Fruit fly (Drosophila melanogaster): Measurements from ENCODE around the gene CG8319.

CG8319 gene

DNA sequence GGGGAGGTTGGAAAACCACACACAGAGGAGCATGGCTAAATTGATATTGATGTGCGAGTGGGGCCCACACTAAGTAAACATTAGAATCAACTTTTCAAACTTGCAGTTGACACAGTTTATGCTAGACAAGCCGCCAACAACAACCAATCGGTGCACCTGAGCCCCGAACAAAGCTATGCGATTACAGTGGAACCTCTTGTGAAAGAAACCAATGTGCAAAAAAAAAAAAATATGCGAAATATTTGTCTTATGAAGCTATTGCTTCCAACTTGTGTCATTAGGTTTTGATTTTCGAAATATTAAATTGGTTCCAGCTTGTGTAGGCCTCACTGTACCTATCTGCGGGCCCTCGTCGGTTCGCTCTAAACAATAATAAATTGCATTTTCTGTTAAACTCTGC is 8.8 kb upstream of the CG8319 start:
- no peak for TF ChIP-seq Sin3A (optimal IDR thresholded peaks at IDR 0.05)
- TF ChIP-seq Myc (optimal IDR thresholded peaks at IDR 0.05): no peak
- no peak for TF ChIP-seq h (optimal IDR thresholded peaks at IDR 0.05)
- TF ChIP-seq psq (optimal IDR thresholded peaks at IDR 0.05): no peak
- TF ChIP-seq insv (optimal IDR thresholded peaks at IDR 0.05): no peak
- no peak for TF ChIP-seq ttk (optimal IDR thresholded peaks at IDR 0.05)

DNA sequence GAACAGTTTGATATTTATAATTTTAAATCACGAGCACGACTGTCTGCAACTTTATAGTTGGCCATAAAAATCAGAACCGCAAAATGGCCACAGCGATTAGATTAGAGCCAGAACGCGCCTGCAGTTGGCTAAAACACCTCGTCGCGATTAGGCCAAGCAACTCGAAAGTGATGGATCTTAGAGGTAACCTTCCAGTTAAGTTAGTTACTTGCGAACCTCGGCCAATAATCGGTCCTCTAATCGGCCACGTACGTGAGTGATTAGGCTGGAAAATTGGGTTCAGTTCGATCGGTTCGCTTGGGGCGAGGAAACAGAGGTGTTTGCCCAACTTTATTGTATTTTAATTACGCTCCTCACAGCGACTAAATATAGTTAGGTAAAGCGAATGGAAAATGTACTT is 6.8 kb upstream of the CG8319 start:
- TF ChIP-seq Sin3A (optimal IDR thresholded peaks at IDR 0.05) (no peak), Myc (optimal IDR thresholded peaks at IDR 0.05) (no peak), psq (optimal IDR thresholded peaks at IDR 0.05) (no peak), ttk (optimal IDR thresholded peaks at IDR 0.05) (no peak), h (optimal IDR thresholded peaks at IDR 0.05) (no peak), insv (optimal IDR thresholded peaks at IDR 0.05) (no peak)

DNA sequence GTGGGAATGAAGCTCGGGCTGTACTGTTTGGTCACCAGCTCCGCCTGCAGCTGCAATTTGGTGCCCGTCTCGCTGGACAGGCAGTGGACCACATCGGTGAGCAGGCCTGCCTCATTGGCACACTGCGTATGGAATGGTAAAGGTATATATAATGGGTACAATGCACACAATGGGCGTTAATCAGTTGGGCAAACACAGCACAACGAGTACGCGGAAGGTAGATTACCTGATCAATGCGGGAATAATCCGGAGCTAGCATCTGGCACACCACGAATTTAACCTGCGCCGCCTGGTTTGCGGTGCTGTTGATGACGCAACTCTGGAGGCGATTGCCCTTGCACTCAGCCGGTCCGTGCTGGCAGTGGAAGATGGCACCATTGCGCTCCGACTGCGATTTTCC is 1.7 kb upstream of the CG8319 start:
- TF ChIP-seq psq (optimal IDR thresholded peaks at IDR 0.05) (no peak), Sin3A (optimal IDR thresholded peaks at IDR 0.05) (no peak), Myc (optimal IDR thresholded peaks at IDR 0.05) (no peak), insv (optimal IDR thresholded peaks at IDR 0.05) (no peak), h (optimal IDR thresholded peaks at IDR 0.05) (no peak), ttk (optimal IDR thresholded peaks at IDR 0.05) (no peak)

DNA sequence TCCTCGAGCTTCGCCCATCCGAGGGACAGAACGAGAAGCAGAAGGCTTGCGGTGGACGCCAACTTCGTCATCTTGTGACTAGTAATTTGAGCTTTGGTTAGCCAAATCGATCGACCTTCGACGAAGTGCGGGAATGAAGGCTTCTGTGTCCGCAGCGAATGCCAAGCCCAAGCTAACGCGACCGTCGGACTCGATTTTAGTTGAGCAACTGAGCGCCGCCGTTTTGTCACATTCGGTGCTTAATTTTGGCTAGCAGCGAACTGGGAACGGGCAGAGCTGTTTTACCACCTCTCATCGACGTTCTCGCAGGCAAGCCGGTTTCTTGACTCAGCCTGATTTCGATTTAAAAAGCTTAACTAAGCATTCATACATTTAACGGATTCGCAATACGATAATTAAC is 855 bp upstream of the CG8319 start:
- TF ChIP-seq insv (optimal IDR thresholded peaks at IDR 0.05) (no peak), h (optimal IDR thresholded peaks at IDR 0.05) (no peak), ttk (optimal IDR thresholded peaks at IDR 0.05) (no peak)

DNA sequence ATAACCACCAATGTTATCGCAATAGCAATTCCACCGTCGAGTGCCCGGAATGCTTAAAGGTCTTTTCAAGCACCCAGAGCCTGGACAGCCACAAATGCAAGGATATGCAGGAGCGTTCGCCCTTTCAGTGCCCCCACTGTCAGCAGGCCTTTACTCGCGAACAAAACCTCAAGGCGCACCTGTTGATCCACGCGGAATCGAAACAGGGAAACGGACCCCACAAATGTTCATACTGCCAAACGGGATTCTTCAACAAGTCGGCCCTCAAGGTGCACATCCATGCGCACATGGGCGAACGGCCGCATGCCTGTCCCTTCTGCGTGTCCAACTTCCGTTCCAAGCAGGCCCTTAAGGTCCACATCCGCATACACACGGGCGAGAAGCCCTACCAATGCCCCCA is 915 bp downstream of the CG8319 start:
- no peak for TF ChIP-seq Sin3A (optimal IDR thresholded peaks at IDR 0.05)
- TF ChIP-seq h (optimal IDR thresholded peaks at IDR 0.05): no peak
- TF ChIP-seq ttk (optimal IDR thresholded peaks at IDR 0.05): no peak
- TF ChIP-seq psq (optimal IDR thresholded peaks at IDR 0.05): no peak
- TF ChIP-seq Myc (optimal IDR thresholded peaks at IDR 0.05): no peak
- no peak for TF ChIP-seq insv (optimal IDR thresholded peaks at IDR 0.05)

DNA sequence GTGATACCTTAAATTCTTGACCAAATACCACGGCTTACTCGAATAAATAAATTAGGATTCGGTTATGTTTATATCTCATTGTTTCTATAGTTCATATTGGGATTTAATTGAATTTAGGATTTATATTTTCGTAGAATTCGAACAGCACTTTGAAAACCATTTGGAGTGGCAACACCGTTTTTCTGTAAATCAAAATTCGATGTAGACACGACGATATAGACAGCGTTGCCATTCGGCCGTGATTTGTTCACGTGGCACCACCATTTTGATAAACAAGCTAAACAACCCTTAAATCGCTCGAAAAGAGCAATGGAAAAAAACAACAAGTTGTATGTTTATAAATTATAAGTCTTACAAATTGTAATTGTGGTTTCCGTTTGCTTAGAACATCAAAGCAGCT is 1.5 kb downstream of the CG8319 start:
- TF ChIP-seq psq (optimal IDR thresholded peaks at IDR 0.05): no peak

DNA sequence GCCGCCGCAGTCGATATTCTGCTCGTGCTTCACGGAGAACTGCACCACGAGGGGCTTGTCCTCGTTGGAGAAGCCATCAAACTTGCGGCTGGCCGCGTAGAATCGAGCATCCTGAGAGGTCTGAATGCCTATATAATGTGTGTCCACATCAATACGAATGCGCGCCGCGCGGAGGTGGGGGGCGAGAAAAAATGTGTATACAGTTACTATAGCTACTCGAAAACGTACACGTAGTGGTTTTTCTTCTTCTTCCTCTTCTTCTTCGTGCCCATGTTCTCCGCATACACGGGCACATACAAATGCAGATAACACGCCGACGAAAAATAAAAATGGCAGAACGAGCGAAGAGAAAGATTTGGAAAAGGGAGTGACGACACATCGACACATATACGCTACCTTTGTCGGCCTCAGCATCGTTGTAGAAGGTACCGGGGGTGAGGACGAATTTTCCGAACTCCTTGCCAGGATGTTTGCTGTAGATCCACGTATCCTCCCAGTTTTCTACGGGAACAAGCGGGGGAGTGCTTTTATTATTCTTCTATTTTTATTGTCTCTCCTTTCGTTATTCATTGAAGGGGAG is 3.0 kb downstream of the CG8319 start:
- TF ChIP-seq insv (optimal IDR thresholded peaks at IDR 0.05): no peak
- TF ChIP-seq ttk (optimal IDR thresholded peaks at IDR 0.05): no peak
- no peak for TF ChIP-seq psq (optimal IDR thresholded peaks at IDR 0.05)
- no peak for TF ChIP-seq Sin3A (optimal IDR thresholded peaks at IDR 0.05)
- no peak for TF ChIP-seq h (optimal IDR thresholded peaks at IDR 0.05)
- TF ChIP-seq Myc (optimal IDR thresholded peaks at IDR 0.05): no peak

DNA sequence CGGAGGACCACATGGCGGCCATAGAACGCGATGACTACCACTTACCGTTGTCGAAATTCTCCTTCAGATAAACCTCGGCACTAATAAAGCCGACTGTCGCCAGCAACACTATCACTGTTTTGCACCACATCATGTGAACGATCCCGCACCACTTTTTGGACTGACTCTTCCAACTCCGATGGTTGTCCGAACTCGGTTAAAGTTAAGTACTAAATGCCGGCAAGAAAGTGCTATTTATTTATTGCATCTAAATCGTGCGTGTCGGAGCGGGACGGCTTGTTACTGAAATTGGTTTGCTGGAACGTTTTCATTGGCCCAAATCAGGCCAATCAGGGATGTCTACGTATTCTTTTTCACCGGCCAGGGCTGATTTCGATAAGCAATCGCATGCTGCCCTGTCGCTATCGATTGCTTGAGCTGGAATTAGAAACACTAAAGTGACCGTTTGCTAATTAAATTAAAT is 3.5 kb downstream of the CG8319 start, which contains the start of gene Calr:
Gene Calr (minus strand): TSS at position 219 of the 463 bp plus-strand sequence.
- no peak for TF ChIP-seq insv (optimal IDR thresholded peaks at IDR 0.05)
- no peak for TF ChIP-seq h (optimal IDR thresholded peaks at IDR 0.05)
- TF ChIP-seq ttk (optimal IDR thresholded peaks at IDR 0.05): no peak
- TF ChIP-seq Myc (optimal IDR thresholded peaks at IDR 0.05): no peak
- no peak for TF ChIP-seq psq (optimal IDR thresholded peaks at IDR 0.05)
- TF ChIP-seq Sin3A (optimal IDR thresholded peaks at IDR 0.05): no peak

DNA sequence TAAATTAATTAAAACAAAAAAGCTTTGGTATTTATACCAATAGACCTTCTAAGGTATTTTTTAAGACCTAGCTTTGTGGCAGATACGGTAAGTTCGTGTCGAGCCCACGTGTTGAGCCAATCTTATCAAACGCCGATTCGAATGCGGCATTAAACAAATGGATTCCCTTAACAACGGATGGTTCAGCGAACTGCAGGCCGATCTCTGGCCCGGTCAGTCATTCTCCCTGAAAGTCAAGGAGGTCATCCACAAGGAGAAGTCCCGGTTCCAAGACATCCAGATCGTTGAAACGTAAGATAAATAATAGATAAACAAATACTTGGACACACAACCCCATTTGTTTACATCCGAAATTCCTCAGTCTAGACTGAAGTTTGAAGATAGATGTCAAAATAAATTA is 4.4 kb downstream of the CG8319 start, which contains the start of gene SpdS:
Gene SpdS (plus strand): TSS at position 78 of the 400 bp plus-strand sequence.
- TF ChIP-seq Myc (optimal IDR thresholded peaks at IDR 0.05): no peak
- TF ChIP-seq ttk (optimal IDR thresholded peaks at IDR 0.05): no peak
- TF ChIP-seq psq (optimal IDR thresholded peaks at IDR 0.05): no peak
- no peak for TF ChIP-seq Sin3A (optimal IDR thresholded peaks at IDR 0.05)
- TF ChIP-seq insv (optimal IDR thresholded peaks at IDR 0.05): no peak

DNA sequence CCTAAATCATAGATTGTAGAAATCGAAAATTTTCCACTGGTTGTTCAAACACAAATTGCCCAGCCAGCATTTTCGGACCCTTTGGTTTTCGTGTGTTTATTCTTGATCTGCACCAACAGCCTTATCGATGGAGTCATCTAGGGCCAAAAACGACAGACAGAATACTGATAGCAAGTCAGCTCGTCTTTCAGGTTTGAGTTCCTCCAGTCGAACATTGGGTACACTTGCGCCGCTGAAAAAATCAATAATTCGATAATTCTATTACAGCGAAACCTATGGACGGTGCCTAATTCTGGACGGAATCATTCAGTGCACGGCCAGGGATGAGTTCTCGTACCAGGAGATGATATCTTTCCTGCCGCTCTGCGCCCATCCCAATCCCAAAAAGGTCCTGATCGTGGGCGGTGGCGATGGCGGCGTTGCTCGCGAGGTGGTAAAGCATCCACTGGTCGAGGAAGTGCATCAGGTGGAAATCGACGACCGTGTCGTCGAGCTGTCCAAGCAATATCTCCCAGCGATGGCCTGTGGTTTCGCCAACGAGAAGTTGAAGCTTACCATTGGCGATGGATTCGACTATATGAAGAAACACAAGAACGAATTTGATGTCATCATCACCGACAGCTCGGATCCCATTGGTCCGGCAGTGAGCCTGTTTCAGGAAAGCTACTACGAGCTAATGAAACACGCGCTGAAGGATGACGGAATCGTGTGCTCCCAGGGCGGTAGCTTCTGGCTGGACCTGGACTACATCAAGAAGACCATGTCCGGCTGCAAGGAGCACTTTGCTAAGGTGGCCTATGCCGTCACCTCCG is 5.2 kb downstream of the CG8319 start:
- TF ChIP-seq insv (optimal IDR thresholded peaks at IDR 0.05) (no peak), Myc (optimal IDR thresholded peaks at IDR 0.05) (no peak), Sin3A (optimal IDR thresholded peaks at IDR 0.05) (no peak), psq (optimal IDR thresholded peaks at IDR 0.05) (no peak), ttk (optimal IDR thresholded peaks at IDR 0.05) (no peak), h (optimal IDR thresholded peaks at IDR 0.05) (no peak)

DNA sequence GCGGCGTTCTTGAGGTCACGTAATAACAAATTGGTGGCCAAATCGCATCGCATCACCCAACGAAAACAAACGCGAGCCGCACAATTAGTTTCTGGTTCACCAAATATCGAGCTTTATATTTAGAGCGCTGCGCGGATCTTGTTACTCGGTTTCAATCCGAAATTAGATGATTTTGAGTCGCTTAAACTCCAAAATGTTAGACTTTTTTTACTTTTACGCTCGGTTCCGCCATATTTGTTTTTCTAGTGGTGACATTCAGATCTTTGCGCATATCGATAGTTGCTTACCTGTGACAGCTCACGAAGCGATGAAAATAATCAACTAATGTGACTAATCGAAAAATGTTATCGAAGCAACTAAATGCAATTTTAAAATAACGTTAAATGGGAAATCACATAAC is 10.2 kb downstream of the CG8319 start, which contains the start of gene Scm:
Gene Scm (minus strand): TSS at position 251 of the 400 bp plus-strand sequence.
- no peak for TF ChIP-seq insv (optimal IDR thresholded peaks at IDR 0.05)
- no peak for TF ChIP-seq Myc (optimal IDR thresholded peaks at IDR 0.05)
- TF ChIP-seq Sin3A (optimal IDR thresholded peaks at IDR 0.05): no peak
- TF ChIP-seq ttk (optimal IDR thresholded peaks at IDR 0.05): no peak
- TF ChIP-seq h (optimal IDR thresholded peaks at IDR 0.05): no peak
- TF ChIP-seq psq (optimal IDR thresholded peaks at IDR 0.05): no peak

DNA sequence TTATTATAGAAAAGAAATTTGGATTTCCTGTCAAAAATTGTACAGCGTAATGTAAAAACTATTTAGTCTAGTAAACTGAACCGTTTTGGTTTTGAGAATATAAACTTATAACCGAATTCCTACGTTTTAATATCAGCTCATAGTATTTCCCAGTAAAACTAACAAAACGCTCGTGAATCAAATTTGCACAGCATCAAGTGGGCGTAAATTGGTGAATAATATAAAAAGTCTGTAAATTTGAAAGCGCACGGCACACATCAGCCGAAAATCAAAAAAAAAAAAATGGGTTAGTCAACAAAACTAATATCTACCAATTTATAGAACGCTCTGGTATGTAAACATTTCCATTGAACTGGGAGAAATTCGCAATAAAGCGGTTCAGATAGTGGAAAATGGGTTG is 10.8 kb downstream of the CG8319 start, which contains the start of gene Dh44:
Gene Dh44 (plus strand): TSS at position 301 of the 400 bp plus-strand sequence.
- TF ChIP-seq insv (optimal IDR thresholded peaks at IDR 0.05) (no peak), h (optimal IDR thresholded peaks at IDR 0.05) (no peak), Sin3A (optimal IDR thresholded peaks at IDR 0.05) (no peak), psq (optimal IDR thresholded peaks at IDR 0.05) (no peak), Myc (optimal IDR thresholded peaks at IDR 0.05) (no peak), ttk (optimal IDR thresholded peaks at IDR 0.05) (no peak)

All from Kc167 (cell line).